Fruit fly (Drosophila melanogaster) whole organism, embryonic: ENCODE measurements around the gene CG34163.

Experiments
- Abd-B ChIP-seq: fragments of 200-800 bp; sonication (Bioruptor generic); optimal IDR thresholded peaks from 2 replicates; lab custom pipeline; 2018; ENCODE audit warnings: missing biosample characterization, mild to moderate bottlenecking, missing genetic modification characterization, moderate library complexity
- Adf1 ChIP-seq: fragments of 200-800 bp; sonication (Bioruptor generic); IDR thresholded peaks from 2 replicates; pipeline ENCODE4 v1.3.6; 2022; ENCODE audit warnings: missing biosample characterization, missing genetic modification characterization
- CG11504 ChIP-seq: fragments of 200-800 bp; sonication (Bioruptor generic); optimal IDR thresholded peaks from 3 replicates; lab custom pipeline; 2019; ENCODE audit warnings: missing biosample characterization, mild to moderate bottlenecking, missing genetic modification characterization, moderate library complexity
- CG13424 ChIP-seq: fragments of 200-800 bp; sonication (Bioruptor generic); optimal IDR thresholded peaks from 2 replicates; lab custom pipeline; 2019; ENCODE audit warnings: missing biosample characterization, mild to moderate bottlenecking, missing genetic modification characterization, moderate library complexity
- CG14860 ChIP-seq: fragments of 200-800 bp; sonication (Bioruptor generic); IDR thresholded peaks from 3 replicates; pipeline ENCODE4 v1.3.6; 2022; ENCODE audit warnings: missing biosample characterization, missing genetic modification characterization; ENCODE audit not compliant: partially characterized antibody
- CG15269 ChIP-seq: fragments of 200-800 bp; sonication (Bioruptor generic); optimal IDR thresholded peaks from 2 replicates; lab custom pipeline; 2018; ENCODE audit warnings: missing biosample characterization, mild to moderate bottlenecking, missing genetic modification characterization, moderate library complexity
- CG15479 ChIP-seq: fragments of 200-800 bp; sonication (Bioruptor generic); optimal IDR thresholded peaks from 3 replicates; lab custom pipeline; 2019; ENCODE audit warnings: missing biosample characterization, mild to moderate bottlenecking, missing genetic modification characterization, moderate library complexity
- CG16813 ChIP-seq: fragments of 200-800 bp; sonication (Bioruptor generic); IDR thresholded peaks from 3 replicates; pipeline ENCODE4 v1.3.6; 2022; ENCODE audit warnings: missing biosample characterization, missing genetic modification characterization; ENCODE audit not compliant: partially characterized antibody
- CG17186 ChIP-seq: fragments of 200-800 bp; sonication (Bioruptor generic); optimal IDR thresholded peaks from 3 replicates; lab custom pipeline; 2017; ENCODE audit warnings: missing biosample characterization, missing genetic modification reagents, missing genetic modification characterization
- CG17568 ChIP-seq: fragments of 200-800 bp; sonication (Bioruptor generic); optimal IDR thresholded peaks from 2 replicates; lab custom pipeline; 2018; ENCODE audit warnings: missing biosample characterization, mild to moderate bottlenecking, missing genetic modification characterization, moderate library complexity
- CG17612 ChIP-seq: fragments of 200-800 bp; sonication (Bioruptor generic); IDR thresholded peaks from 2 replicates; pipeline ENCODE4 v1.3.6; 2022; ENCODE audit warnings: missing biosample characterization, missing genetic modification characterization
- CG2199 ChIP-seq: fragments of 200-800 bp; sonication (Bioruptor generic); IDR thresholded peaks from 3 replicates; pipeline ENCODE4 v1.3.6; 2022; ENCODE audit warnings: missing biosample characterization, missing genetic modification characterization
- CG3726 ChIP-seq: fragments of 200-800 bp; sonication (Bioruptor generic); IDR thresholded peaks from 3 replicates; pipeline ENCODE4, ENCODE4 v1.3.6; 2022; ENCODE audit warnings: missing biosample characterization, missing genetic modification characterization
- CG3847 ChIP-seq: fragments of 200-800 bp; sonication (Bioruptor generic); IDR thresholded peaks from 2 replicates; pipeline ENCODE4 v1.3.6; 2022; ENCODE audit warnings: missing biosample characterization, missing genetic modification characterization
- CkIIα-i1 ChIP-seq: fragments of 200-800 bp; sonication (Bioruptor generic); IDR thresholded peaks from 2 replicates; pipeline ENCODE4 v1.3.6; 2022; ENCODE audit warnings: missing biosample characterization, missing genetic modification characterization
- Deaf1 ChIP-seq: fragments of 200-800 bp; optimal IDR thresholded peaks from 3 replicates; lab custom pipeline; 2019; ENCODE audit warnings: missing biosample characterization, mild to moderate bottlenecking, missing genetic modification characterization, moderate library complexity
- Dek ChIP-seq: fragments of 200-800 bp; sonication (Bioruptor generic); optimal IDR thresholded peaks from 3 replicates; lab custom pipeline; 2019; ENCODE audit warnings: missing biosample characterization, mild to moderate bottlenecking, missing genetic modification characterization, moderate library complexity
- E2f2 ChIP-seq: fragments of 200-800 bp; sonication (Bioruptor generic); IDR thresholded peaks from 2 replicates; pipeline ENCODE4 v1.3.6; 2022; ENCODE audit warnings: missing biosample characterization, missing genetic modification characterization
- Eip74EF ChIP-seq, 2 experiments: fragments of 200-800 bp in 1 of 2; fragments of >200 bp in 1 of 2; sonication (Bioruptor generic) in 1 of 2; optimal IDR thresholded peaks; 2 replicates each; lab custom pipeline; 2017 to 2019; ENCODE audit warnings: missing biosample characterization in 2 of 2, missing genetic modification characterization in 2 of 2, mild to moderate bottlenecking in 1 of 2, moderate library complexity in 1 of 2
- HHEX ChIP-seq: fragments of 200-800 bp; sonication (Bioruptor generic); optimal IDR thresholded peaks from 3 replicates; lab custom pipeline; 2017; ENCODE audit warnings: missing biosample characterization, mild to moderate bottlenecking, missing genetic modification characterization, missing genetic modification reagents
- HLH3B ChIP-seq: fragments of 200-800 bp; sonication (Bioruptor generic); IDR thresholded peaks from 2 replicates; pipeline ENCODE4 v1.3.6; 2022; ENCODE audit warnings: missing biosample characterization, missing genetic modification characterization
- HLHmδ ChIP-seq: fragments of 200-800 bp; sonication (Bioruptor generic); optimal IDR thresholded peaks from 2 replicates; lab custom pipeline; 2018; ENCODE audit warnings: missing biosample characterization, mild to moderate bottlenecking, missing genetic modification characterization, moderate library complexity
- HmgD ChIP-seq: fragments of 200-800 bp; sonication (Bioruptor generic); optimal IDR thresholded peaks from 3 replicates; lab custom pipeline; 2016; ENCODE audit warnings: missing biosample characterization, missing genetic modification characterization
- Mad ChIP-seq: fragments of 200-800 bp; sonication (Bioruptor generic); optimal IDR thresholded peaks from 2 replicates; lab custom pipeline; 2016; ENCODE audit warnings: missing biosample characterization, missing genetic modification characterization
- Med ChIP-seq: fragments of 200-800 bp; sonication (Bioruptor generic); peaks from one replicate; lab custom pipeline; 2016; ENCODE audit warnings: missing biosample characterization, missing genetic modification characterization, mild to moderate bottlenecking, inconsistent platforms, moderate library complexity
- Oli ChIP-seq: fragments of 200-800 bp; sonication (Bioruptor generic); optimal IDR thresholded peaks from 2 replicates; lab custom pipeline; 2018; ENCODE audit warnings: missing biosample characterization, mild to moderate bottlenecking, missing genetic modification characterization, moderate library complexity
- Rfx ChIP-seq: fragments of 200-800 bp; sonication (Bioruptor generic); IDR thresholded peaks from 2 replicates; pipeline ENCODE4 v1.3.6; 2022; ENCODE audit warnings: missing biosample characterization, missing genetic modification characterization
- Rx ChIP-seq: fragments of 200-800 bp; sonication (Bioruptor generic); IDR thresholded peaks from 2 replicates; pipeline ENCODE4 v1.3.6; 2022; ENCODE audit warnings: missing biosample characterization, missing genetic modification characterization
- TFAM ChIP-seq: fragments of 200-800 bp; sonication (Bioruptor generic); optimal IDR thresholded peaks from 2 replicates; lab custom pipeline; 2017; ENCODE audit warnings: missing biosample characterization, missing genetic modification characterization, inconsistent platforms
- amos ChIP-seq: fragments of 200-800 bp; sonication (Bioruptor generic); IDR thresholded peaks from 2 replicates; pipeline ENCODE4 v1.3.6; 2022; ENCODE audit warnings: missing biosample characterization, missing genetic modification characterization; ENCODE audit not compliant: partially characterized antibody
- ap ChIP-seq: fragments of 200-800 bp; sonication (Bioruptor generic); IDR thresholded peaks from 2 replicates; pipeline ENCODE4 v1.3.6; 2022; ENCODE audit warnings: missing biosample characterization, missing genetic modification characterization
- bcd ChIP-seq: fragments of 200-800 bp; sonication (Bioruptor generic); optimal IDR thresholded peaks from 2 replicates; lab custom pipeline; 2017; ENCODE audit warnings: missing biosample characterization, mild to moderate bottlenecking, missing genetic modification characterization
- br ChIP-seq: fragments of >200 bp; optimal IDR thresholded peaks from 2 replicates; lab custom pipeline; 2017
- caup ChIP-seq: fragments of 200-800 bp; sonication (Bioruptor generic); optimal IDR thresholded peaks from 3 replicates; lab custom pipeline; 2017; ENCODE audit warnings: missing biosample characterization, mild to moderate bottlenecking, missing genetic modification characterization, moderate library complexity; ENCODE audit not compliant: severe bottlenecking
- cwo ChIP-seq: fragments of 200-800 bp; sonication (Bioruptor generic); optimal IDR thresholded peaks from 3 replicates; lab custom pipeline; 2017; ENCODE audit warnings: missing biosample characterization, missing genetic modification characterization, mild to moderate bottlenecking, moderate library complexity, missing genetic modification reagents
- dan ChIP-seq: fragments of 200-800 bp; sonication (Bioruptor generic); IDR thresholded peaks from 2 replicates; pipeline ENCODE4 v1.3.6; 2022; ENCODE audit warnings: missing biosample characterization, missing genetic modification characterization
- dm ChIP-seq: fragments of 200-800 bp; sonication (Bioruptor generic); optimal IDR thresholded peaks from 3 replicates; lab custom pipeline; 2016; ENCODE audit warnings: missing biosample characterization, missing genetic modification characterization
- esg ChIP-seq: fragments of 200-800 bp; sonication (Bioruptor generic); conservative IDR thresholded peaks from 2 replicates; pipeline ENCODE4 v1.3.6; 2022; ENCODE audit warnings: missing biosample characterization, missing genetic modification characterization
- fu2 ChIP-seq: fragments of 200-800 bp; sonication (Bioruptor generic); optimal IDR thresholded peaks from 2 replicates; lab custom pipeline; 2016; ENCODE audit warnings: missing biosample characterization, missing genetic modification characterization
- grau ChIP-seq: fragments of 200-800 bp; optimal IDR thresholded peaks from 3 replicates; lab custom pipeline; 2019; ENCODE audit warnings: missing biosample characterization, mild to moderate bottlenecking, missing genetic modification characterization, moderate library complexity
- hb ChIP-seq: fragments of 200-800 bp; sonication (Bioruptor generic); IDR thresholded peaks from 3 replicates; pipeline ENCODE4 v1.3.6; 2022; ENCODE audit warnings: missing biosample characterization, missing genetic modification characterization; ENCODE audit not compliant: partially characterized antibody
- hbn ChIP-seq: fragments of 200-800 bp; sonication (Bioruptor generic); IDR thresholded peaks from 2 replicates; pipeline ENCODE4 v1.3.6; 2022; ENCODE audit warnings: missing biosample characterization, missing genetic modification characterization; ENCODE audit not compliant: partially characterized antibody
- inv ChIP-seq: fragments of 200-800 bp; sonication (Bioruptor generic); IDR thresholded peaks from 2 replicates; pipeline ENCODE4 v1.3.6; 2022; ENCODE audit warnings: missing biosample characterization, missing genetic modification characterization; ENCODE audit not compliant: partially characterized antibody
- mam ChIP-seq: fragments of 200-800 bp; sonication (Bioruptor generic); optimal IDR thresholded peaks from 3 replicates; lab custom pipeline; 2016; ENCODE audit warnings: missing biosample characterization, missing genetic modification characterization
- nerfin-1 ChIP-seq: fragments of 200-800 bp; sonication (Bioruptor generic); optimal IDR thresholded peaks from 3 replicates; lab custom pipeline; 2019; ENCODE audit warnings: missing biosample characterization, mild to moderate bottlenecking, missing genetic modification characterization, moderate library complexity
- row ChIP-seq: fragments of 200-800 bp; sonication (Bioruptor generic); IDR thresholded peaks from 3 replicates; pipeline ENCODE4 v1.3.6; 2022; ENCODE audit warnings: missing biosample characterization, missing genetic modification characterization
- tap ChIP-seq: fragments of 200-800 bp; optimal IDR thresholded peaks from 3 replicates; lab custom pipeline; 2019; ENCODE audit warnings: missing biosample characterization, mild to moderate bottlenecking, missing genetic modification characterization, moderate library complexity
- unpg ChIP-seq: fragments of 200-800 bp; sonication (Bioruptor generic); optimal IDR thresholded peaks from 3 replicates; lab custom pipeline; 2018; ENCODE audit warnings: missing biosample characterization, mild to moderate bottlenecking, missing genetic modification characterization, moderate library complexity
- wdn ChIP-seq: fragments of 200-800 bp; sonication (Bioruptor generic); IDR thresholded peaks from 2 replicates; pipeline ENCODE4 v1.3.6; 2022; ENCODE audit warnings: missing biosample characterization, missing genetic modification characterization

Gene CG34163

dm6 chr2L:12010877-12011666 is 23.0 kb downstream of the CG34163 start (continued):
- TF ChIP-seq tap (tag; lab: Kevin White, UChicago) (peak; percentile 83), CG15269 (peak; percentile 95), Med (GFP tag; lab: Kevin White, UChicago) (peak; percentile 59), bcd (GFP tag; lab: Kevin White, UChicago) (peak; percentile 93), CG2199 (GFP tag; lab: Robert Waterston, UW) (no peak), CG17612 (GFP tag; lab: Robert Waterston, UW) (no peak), fu2 (GFP tag; lab: Kevin White, UChicago) (peak; percentile 75), CG17568 (GFP tag; lab: Kevin White, UChicago) (peak; percentile 68), caup (GFP tag; lab: Kevin White, UChicago) (peak; percentile 86), CG3726 (GFP tag; lab: Robert Waterston, UW) (no peak), CG17186 (peak; percentile 32), E2f2 (GFP tag; lab: Robert Waterston, UW) (no peak), Abd-B (peak; percentile 83), Rfx (no peak), unpg (GFP tag; lab: Kevin White, UChicago) (peak; percentile 93), CG15479 (no peak), HLH3B (GFP tag; lab: Robert Waterston, UW) (no peak), CG13424 (tag; lab: Kevin White, UChicago) (peak; percentile 96), TFAM (GFP tag; lab: Kevin White, UChicago) (peak; percentile 8), ap (GFP tag; lab: Robert Waterston, UW) (no peak), CkIIα-i1 (GFP tag; lab: Robert Waterston, UW) (no peak), br (lab: Kevin White, UChicago) (no peak), esg (GFP tag; lab: Robert Waterston, UW) (no peak), grau (tag; lab: Kevin White, UChicago) (peak; percentile 95), CG16813 (no peak), row (GFP tag; lab: Robert Waterston, UW) (no peak), CG14860 (GFP tag; lab: Robert Waterston, UW) (no peak), cwo (GFP tag; lab: Kevin White, UChicago) (peak; percentile 88), Eip74EF (GFP tag; optimal IDR thresholded peaks at IDR 0.05; lab: Kevin White, UChicago) (peak in 1 of 2 experiments; percentile 26), HHEX (peak; percentile 89), Deaf1 (tag; lab: Kevin White, UChicago) (peak; percentile 61), inv (no peak), HLHmδ (GFP tag; lab: Kevin White, UChicago) (peak; percentile 61), Rx (GFP tag; lab: Robert Waterston, UW) (no peak), wdn (no peak), Oli (tag; lab: Kevin White, UChicago) (peak; percentile 95), hb (no peak), Adf1 (no peak), dm (GFP tag; lab: Kevin White, UChicago) (peak; percentile 45), Dek (tag; lab: Kevin White, UChicago) (peak; percentile 93), CG3847 (GFP tag; lab: Robert Waterston, UW) (no peak), nerfin-1 (peak; percentile 42), CG11504 (peak; percentile 87), hbn (GFP tag; lab: Robert Waterston, UW) (no peak), dan (GFP tag; lab: Robert Waterston, UW) (no peak), Mad (GFP tag; lab: Kevin White, UChicago) (peak; percentile 81), HmgD (no peak), mam (GFP tag; lab: Kevin White, UChicago) (peak; percentile 81), amos (GFP tag; lab: Robert Waterston, UW) (no peak)
